Worm (Caenorhabditis elegans) whole organism, L2 larva: ENCODE data around the gene srx-134.

Experiments
- dmd-4 ChIP-seq: sonication (generic microtip); optimal IDR thresholded peaks from 2 replicates; lab custom pipeline; 2017; ENCODE audit warnings: missing biosample characterization, missing genetic modification characterization
- elt-3 ChIP-seq: sonication (generic microtip); optimal IDR thresholded peaks from 2 replicates; lab custom pipeline; 2017; ENCODE audit warnings: missing biosample characterization, missing genetic modification characterization
- lin-39 ChIP-seq: fragments of 150-350 bp; optimal IDR thresholded peaks from 2 replicates; lab custom pipeline; 2014; ENCODE audit warnings: missing biosample characterization, missing genetic modification reagents, missing genetic modification characterization

DNA sequence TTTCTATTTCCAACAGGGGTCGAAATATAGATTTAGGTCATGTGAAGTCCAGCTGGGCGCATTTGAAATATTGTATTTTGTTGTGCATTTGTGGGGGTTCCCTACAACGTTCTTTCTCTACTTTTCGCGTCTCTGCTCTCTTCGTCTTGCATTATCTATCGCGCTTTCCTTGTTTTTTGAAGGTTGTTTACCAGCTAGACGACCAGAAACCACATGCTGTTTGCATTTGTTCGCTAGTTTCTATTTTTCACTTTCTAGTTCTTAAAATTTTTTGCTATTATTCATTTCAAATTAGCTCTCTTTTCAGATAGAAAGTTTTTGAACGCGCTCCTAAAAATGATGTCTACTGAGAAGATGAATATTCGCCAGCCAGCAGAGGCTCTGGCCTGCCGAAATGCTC lies 16.8 kb downstream of the srx-134 start, which contains the start of gene F55B12.10:
- TF ChIP-seq dmd-4 (tag; lab: Kevin White, UChicago) (no peak), lin-39 (no peak), elt-3 (no peak)
